Worm (Caenorhabditis elegans): ENCODE results near the gene fbxa-18.

ce11 chrV:16132215-16132614 is 10.3 kb upstream of the fbxa-18 start:
- TF ChIP-seq flt-1 (GFP tag; IDR thresholded peaks at IDR 0.05) = no peak
- TF ChIP-seq T22C8.4 (GFP tag; IDR thresholded peaks at IDR 0.05) = no peak
- TF ChIP-seq ztf-23 (GFP tag; IDR thresholded peaks at IDR 0.05) = no peak
- TF ChIP-seq ref-1 (GFP tag; conservative IDR thresholded peaks at IDR 0.05) = no peak
- TF ChIP-seq cog-1 (tag; optimal IDR thresholded peaks at IDR 0.05) = no peak
- TF ChIP-seq klf-2 (GFP tag; conservative IDR thresholded peaks at IDR 0.05) = no peak
- TF ChIP-seq ztf-29 (GFP tag; IDR thresholded peaks at IDR 0.05) = no peak
- TF ChIP-seq med-1 (GFP tag; optimal IDR thresholded peaks at IDR 0.05; ENCODE audit: insufficient read depth) = no peak
- no peak for TF ChIP-seq tab-1 (GFP tag; IDR thresholded peaks at IDR 0.05)
